Fruit fly (Drosophila melanogaster): Measurements from ENCODE around the gene CG34140.

- TF ChIP-seq Myc (optimal IDR thresholded peaks at IDR 0.05) (no peak), psq (optimal IDR thresholded peaks at IDR 0.05) (no peak), Sin3A (optimal IDR thresholded peaks at IDR 0.05) (no peak)
Observed at dm6 chr3L:231504-231903, 47.3 kb upstream of the CG34140 start, which contains the start of gene CG42846.

Data from Kc167 (cell line).